Fruit fly (Drosophila melanogaster) whole organism, adult: ENCODE measurements around the gene Kdm2.

ENCODE experiments used
- CG11617 ChIP-seq: fragments of 200-800 bp; sonication (Bioruptor generic); optimal IDR thresholded peaks from 2 replicates; lab custom pipeline; 2017; ENCODE audit warnings: mild to moderate bottlenecking, missing biosample characterization, missing genetic modification reagents, missing genetic modification characterization
- CG12768 ChIP-seq: fragments of 200-800 bp; sonication (Bioruptor generic); optimal IDR thresholded peaks from 2 replicates; lab custom pipeline; 2017; ENCODE audit warnings: missing biosample characterization, missing genetic modification characterization, mild to moderate bottlenecking, moderate library complexity, missing genetic modification reagents
- CG14711 ChIP-seq: fragments of 200-800 bp; sonication (Bioruptor generic); optimal IDR thresholded peaks from 2 replicates; lab custom pipeline; 2018; ENCODE audit warnings: missing biosample characterization, mild to moderate bottlenecking, missing genetic modification characterization, moderate library complexity
- CG1620 ChIP-seq: fragments of 200-800 bp; sonication (Bioruptor generic); optimal IDR thresholded peaks from 2 replicates; lab custom pipeline; 2016; ENCODE audit warnings: missing biosample characterization, missing genetic modification characterization
- CG33017 ChIP-seq: fragments of 200-800 bp; sonication (Bioruptor generic); optimal IDR thresholded peaks from 2 replicates; lab custom pipeline; 2018; ENCODE audit warnings: missing biosample characterization, mild to moderate bottlenecking, missing genetic modification characterization, moderate library complexity
- CG5204 ChIP-seq: fragments of 200-800 bp; sonication (Bioruptor generic); optimal IDR thresholded peaks from 2 replicates; lab custom pipeline; 2016; ENCODE audit warnings: missing biosample characterization, missing genetic modification characterization
- CG7045 ChIP-seq: fragments of 200-800 bp; sonication (Bioruptor generic); optimal IDR thresholded peaks from 2 replicates; lab custom pipeline; 2017; ENCODE audit warnings: missing biosample characterization, mild to moderate bottlenecking, missing genetic modification characterization
- CG7101 ChIP-seq: fragments of 200-800 bp; sonication (Bioruptor generic); optimal IDR thresholded peaks from 2 replicates; lab custom pipeline; 2018; ENCODE audit warnings: missing biosample characterization, mild to moderate bottlenecking, missing genetic modification characterization, moderate library complexity
- Clk ChIP-seq: fragments of 200-800 bp; sonication (Bioruptor generic); optimal IDR thresholded peaks from 2 replicates; lab custom pipeline; 2017; ENCODE audit warnings: missing biosample characterization, missing genetic modification characterization
- Crg-1 ChIP-seq: fragments of 200-800 bp; sonication (Bioruptor generic); optimal IDR thresholded peaks from 2 replicates; lab custom pipeline; 2016; ENCODE audit warnings: missing biosample characterization, missing genetic modification characterization
- Hr96 ChIP-seq: fragments of 200-800 bp; sonication (Bioruptor generic); optimal IDR thresholded peaks from 2 replicates; lab custom pipeline; 2016; ENCODE audit warnings: missing biosample characterization, missing genetic modification characterization
- Mnt ChIP-seq: fragments of 200-800 bp; sonication (Bioruptor generic); optimal IDR thresholded peaks from 2 replicates; lab custom pipeline; 2016; ENCODE audit warnings: missing biosample characterization, mild to moderate bottlenecking, missing genetic modification characterization
- bab1 ChIP-seq: fragments of 200-800 bp; sonication (Bioruptor generic); optimal IDR thresholded peaks from 3 replicates; lab custom pipeline; 2019; ENCODE audit warnings: missing biosample characterization, mild to moderate bottlenecking, missing genetic modification characterization, moderate library complexity
- cic ChIP-seq: fragments of 200-800 bp; sonication (Bioruptor generic); optimal IDR thresholded peaks from 2 replicates; lab custom pipeline; 2017; ENCODE audit warnings: missing biosample characterization, mild to moderate bottlenecking, missing genetic modification characterization, moderate library complexity
- cnc ChIP-seq, 2 experiments: fragments of >200 bp; optimal IDR thresholded peaks; 2 replicates each; lab custom pipeline; 2017
- kay ChIP-seq: fragments of 200-800 bp; sonication (Bioruptor generic); peaks from one replicate; lab custom pipeline; 2016; ENCODE audit warnings: missing biosample characterization, missing genetic modification characterization, borderline replicate concordance
- ovo ChIP-seq: fragments of 200-800 bp; sonication (Bioruptor generic); optimal IDR thresholded peaks from 2 replicates; lab custom pipeline; 2016; ENCODE audit warnings: missing biosample characterization, missing genetic modification characterization
- pad ChIP-seq: fragments of 200-800 bp; sonication (Bioruptor generic); optimal IDR thresholded peaks from 3 replicates; lab custom pipeline; 2017; ENCODE audit warnings: missing biosample characterization, missing genetic modification characterization, mild to moderate bottlenecking, moderate library complexity, missing genetic modification reagents
- tj ChIP-seq: fragments of 200-800 bp; sonication (Bioruptor generic); optimal IDR thresholded peaks from 3 replicates; lab custom pipeline; 2017; ENCODE audit warnings: missing biosample characterization, mild to moderate bottlenecking, missing genetic modification characterization, moderate library complexity
- toe ChIP-seq: fragments of 200-800 bp; sonication (Bioruptor generic); optimal IDR thresholded peaks from 2 replicates; lab custom pipeline; 2016; ENCODE audit warnings: missing biosample characterization, missing genetic modification characterization

Kdm2 gene

dm6 chr3R:9079638-9080037 lies 27.3 kb downstream of the Kdm2 start:
- no peak for TF ChIP-seq CG7101 (tag; lab: Kevin White, UChicago)

- TF ChIP-seq CG1620 (no peak), Crg-1 (GFP tag; lab: Kevin White, UChicago) (no peak), CG5204 (no peak), CG33017 (tag; lab: Kevin White, UChicago) (no peak)
Observed at dm6 chr3R:9082332-9082731, 30.0 kb downstream of the Kdm2 start.

- no peak for TF ChIP-seq ovo
- TF ChIP-seq Crg-1 (GFP tag; lab: Kevin White, UChicago), result no peak
- TF ChIP-seq CG14711, result no peak
- TF ChIP-seq CG1620, result no peak
- TF ChIP-seq CG33017 (tag; lab: Kevin White, UChicago), result no peak
- TF ChIP-seq kay (GFP tag; lab: Kevin White, UChicago), result no peak
- TF ChIP-seq CG7101 (tag; lab: Kevin White, UChicago), result no peak
- TF ChIP-seq pad, result no peak
- TF ChIP-seq Mnt (GFP tag; lab: Kevin White, UChicago), result no peak
- no peak for TF ChIP-seq bab1 (GFP tag; lab: Kevin White, UChicago)
- no peak for TF ChIP-seq CG5204
- no peak for TF ChIP-seq tj (GFP tag; lab: Kevin White, UChicago)
- TF ChIP-seq CG7045, result no peak
- no peak for TF ChIP-seq Clk (GFP tag; lab: Kevin White, UChicago)
- no peak for TF ChIP-seq CG12768 (GFP tag; lab: Kevin White, UChicago)
- TF ChIP-seq toe (GFP tag; lab: Kevin White, UChicago), result no peak
- no peak for TF ChIP-seq cnc (optimal IDR thresholded peaks at IDR 0.05; lab: Kevin White, UChicago)
Observed at dm6 chr3R:9083379-9083778, 31.1 kb downstream of the Kdm2 start.

dm6 chr3R:9085306-9085705 lies 33.0 kb downstream of the Kdm2 start:
- TF ChIP-seq pad, result no peak
- TF ChIP-seq cnc (optimal IDR thresholded peaks at IDR 0.05; lab: Kevin White, UChicago), result no peak
- no peak for TF ChIP-seq Hr96
- no peak for TF ChIP-seq CG11617 (GFP tag; lab: Kevin White, UChicago)
- TF ChIP-seq CG1620, result no peak
- no peak for TF ChIP-seq bab1 (GFP tag; lab: Kevin White, UChicago)
- no peak for TF ChIP-seq CG5204
- TF ChIP-seq Crg-1 (GFP tag; lab: Kevin White, UChicago), result no peak
- no peak for TF ChIP-seq CG7045
- TF ChIP-seq CG14711, result no peak
- no peak for TF ChIP-seq CG12768 (GFP tag; lab: Kevin White, UChicago)
- TF ChIP-seq kay (GFP tag; lab: Kevin White, UChicago), result no peak
- no peak for TF ChIP-seq CG33017 (tag; lab: Kevin White, UChicago)
- no peak for TF ChIP-seq Clk (GFP tag; lab: Kevin White, UChicago)
- no peak for TF ChIP-seq ovo
- TF ChIP-seq cic (GFP tag; lab: Kevin White, UChicago), result no peak
- no peak for TF ChIP-seq toe (GFP tag; lab: Kevin White, UChicago)
- TF ChIP-seq tj (GFP tag; lab: Kevin White, UChicago), result no peak
- no peak for TF ChIP-seq Mnt (GFP tag; lab: Kevin White, UChicago)

- TF ChIP-seq tj (GFP tag; lab: Kevin White, UChicago) (no peak), CG33017 (tag; lab: Kevin White, UChicago) (no peak), pad (no peak), CG11617 (GFP tag; lab: Kevin White, UChicago) (no peak), Mnt (GFP tag; lab: Kevin White, UChicago) (no peak), Crg-1 (GFP tag; lab: Kevin White, UChicago) (no peak), cnc (optimal IDR thresholded peaks at IDR 0.05; lab: Kevin White, UChicago) (no peak), bab1 (GFP tag; lab: Kevin White, UChicago) (no peak), toe (GFP tag; lab: Kevin White, UChicago) (no peak), kay (GFP tag; lab: Kevin White, UChicago) (no peak), CG5204 (no peak), cic (GFP tag; lab: Kevin White, UChicago) (no peak), CG12768 (GFP tag; lab: Kevin White, UChicago) (no peak), CG14711 (no peak), Clk (GFP tag; lab: Kevin White, UChicago) (no peak), CG1620 (no peak), CG7101 (tag; lab: Kevin White, UChicago) (no peak), CG7045 (no peak)
Observed at dm6 chr3R:9090303-9090702, 38.0 kb downstream of the Kdm2 start.

- no peak for TF ChIP-seq cic (GFP tag; lab: Kevin White, UChicago)
- TF ChIP-seq tj (GFP tag; lab: Kevin White, UChicago), result no peak
- no peak for TF ChIP-seq pad
- no peak for TF ChIP-seq cnc (optimal IDR thresholded peaks at IDR 0.05; lab: Kevin White, UChicago)
- no peak for TF ChIP-seq CG7045
- no peak for TF ChIP-seq Crg-1 (GFP tag; lab: Kevin White, UChicago)
- TF ChIP-seq CG33017 (tag; lab: Kevin White, UChicago), result no peak
- no peak for TF ChIP-seq ovo
- TF ChIP-seq Mnt (GFP tag; lab: Kevin White, UChicago), result no peak
- TF ChIP-seq CG12768 (GFP tag; lab: Kevin White, UChicago), result no peak
- TF ChIP-seq CG1620, result no peak
- TF ChIP-seq CG5204, result no peak
- no peak for TF ChIP-seq Clk (GFP tag; lab: Kevin White, UChicago)
Observed at dm6 chr3R:9104807-9105206, 52.5 kb downstream of the Kdm2 start.
